Worm (Caenorhabditis elegans): Measurements from ENCODE around the gene str-111.

DNA sequence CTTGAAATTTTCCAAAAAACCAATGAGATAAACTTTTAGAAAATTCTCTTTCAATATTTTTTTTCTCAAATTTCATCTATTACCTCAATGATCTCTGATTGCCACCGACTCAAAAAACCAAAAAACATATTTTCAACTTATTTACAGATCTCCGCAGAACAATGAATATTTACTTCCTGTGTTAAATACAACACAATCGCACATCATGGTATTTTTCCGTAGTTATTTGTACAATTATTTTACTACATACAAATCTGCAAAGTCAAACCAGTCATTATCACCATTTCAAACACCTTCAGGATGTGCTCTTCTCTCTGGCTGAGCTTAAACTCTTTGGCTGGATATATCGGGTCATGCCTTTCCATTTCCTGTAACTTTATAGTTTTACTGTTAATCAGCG, 3.0 kb downstream of the str-111 start, which contains the start of gene str-108:
- no peak for TF ChIP-seq cnd-1 (tag; optimal IDR thresholded peaks at IDR 0.05)
- TF ChIP-seq unc-62 (GFP tag; optimal IDR thresholded peaks at IDR 0.05) = no peak
- no peak for TF ChIP-seq pha-4 (tag; optimal IDR thresholded peaks at IDR 0.05)
- TF ChIP-seq bed-3 (GFP tag; optimal IDR thresholded peaks at IDR 0.05) = no peak
- TF ChIP-seq blmp-1 (tag; optimal IDR thresholded peaks at IDR 0.05) = no peak
- no peak for TF ChIP-seq mab-5 (tag; optimal IDR thresholded peaks at IDR 0.05)
- TF ChIP-seq elt-3 (tag; optimal IDR thresholded peaks at IDR 0.05) = no peak
- TF ChIP-seq unc-39 (tag; optimal IDR thresholded peaks at IDR 0.05) = no peak
- TF ChIP-seq sptf-1 (tag; optimal IDR thresholded peaks at IDR 0.05) = no peak
- TF ChIP-seq lin-32 (GFP tag; optimal IDR thresholded peaks at IDR 0.05) = no peak
- TF ChIP-seq nhr-12 (tag; optimal IDR thresholded peaks at IDR 0.05) = no peak
- TF ChIP-seq ceh-83 (GFP tag; optimal IDR thresholded peaks at IDR 0.05) = no peak
- TF ChIP-seq drap-1 (GFP tag; optimal IDR thresholded peaks at IDR 0.05) = no peak

All from whole organism, mixed stage, embryonic.